Worm (Caenorhabditis elegans): Measurements from ENCODE around the gene srh-55.
A peak's percentile ranks its signal among the peaks of the same experiment; 100 is the strongest.

The srh-55 gene

DNA sequence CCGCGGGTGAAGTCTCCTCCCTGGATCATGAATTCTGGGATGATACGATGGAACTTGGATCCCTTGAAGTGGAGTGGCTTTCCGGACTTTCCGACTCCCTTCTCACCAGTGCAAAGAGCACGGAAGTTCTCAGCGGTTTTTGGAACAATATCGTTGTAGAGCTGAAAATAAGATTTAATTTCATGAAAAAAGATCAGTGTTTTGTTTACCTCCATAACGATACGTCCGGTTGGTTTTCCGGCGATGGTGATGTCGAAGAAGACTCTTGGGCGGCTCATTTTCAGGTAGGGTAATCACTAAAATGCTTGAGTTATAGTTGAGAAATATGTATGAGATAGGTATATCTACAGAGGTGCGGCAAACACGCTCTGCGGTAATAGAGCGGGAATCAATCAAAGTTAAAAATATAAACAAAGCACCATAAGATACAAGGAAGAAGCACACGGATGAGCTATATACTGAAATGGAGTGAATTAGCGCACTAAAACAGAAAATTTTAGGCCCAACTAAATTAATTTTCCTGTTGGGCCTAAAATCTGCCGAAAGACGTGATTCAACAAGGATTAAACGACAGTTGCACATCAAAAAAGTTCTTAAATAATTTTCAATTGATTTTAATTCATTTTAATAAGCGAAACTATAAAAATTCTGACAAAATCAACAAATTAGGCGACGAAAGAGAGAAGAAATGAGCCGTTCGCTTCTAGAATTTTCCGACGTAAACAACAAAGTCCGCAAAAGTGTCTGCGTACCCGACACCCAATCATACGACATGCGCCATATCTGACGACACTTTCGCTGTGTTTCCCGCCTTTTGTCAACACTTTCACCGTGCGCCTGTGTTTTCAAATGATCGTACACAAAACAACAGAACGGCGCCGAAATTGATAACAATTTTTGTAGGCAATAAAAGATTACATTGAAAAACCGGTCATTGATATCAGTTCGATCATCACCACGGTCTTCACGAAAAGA lies 34.0 kb downstream of the srh-55 start, which contains the start of the genes cyn-7 and bath-36 (continued):
- TF ChIP-seq pqm-1 (tag; optimal IDR thresholded peaks at IDR 0.05) (no peak), nhr-232 (tag; optimal IDR thresholded peaks at IDR 0.05) (no peak), unc-42 (tag; optimal IDR thresholded peaks at IDR 0.05) (peak; percentile 29), ceh-34 (tag; optimal IDR thresholded peaks at IDR 0.05) (peak; percentile 13), tbx-7 (tag; optimal IDR thresholded peaks at IDR 0.05) (no peak), ttx-3 (tag; optimal IDR thresholded peaks at IDR 0.05) (no peak), unc-55 (GFP tag; optimal IDR thresholded peaks at IDR 0.05) (peak; percentile 1), mec-3 (tag; optimal IDR thresholded peaks at IDR 0.05; ENCODE audit: borderline replicate concordance) (no peak), ceh-14 (tag; optimal IDR thresholded peaks at IDR 0.05) (no peak), syd-9 (tag; optimal IDR thresholded peaks at IDR 0.05) (no peak), ztf-16 (tag; optimal IDR thresholded peaks at IDR 0.05) (no peak), pha-2 (tag; optimal IDR thresholded peaks at IDR 0.05) (no peak), ceh-2 (tag; optimal IDR thresholded peaks at IDR 0.05) (no peak), hlh-13 (GFP tag; optimal IDR thresholded peaks at IDR 0.05) (no peak), sox-4 (tag; optimal IDR thresholded peaks at IDR 0.05) (no peak), nfya-1 (tag; optimal IDR thresholded peaks at IDR 0.05) (peak; percentile 46), odd-2 (tag; optimal IDR thresholded peaks at IDR 0.05) (no peak), rnt-1 (tag; optimal IDR thresholded peaks at IDR 0.05) (no peak), T23F11.4 (GFP tag; optimal IDR thresholded peaks at IDR 0.05) (no peak), ceh-30 (tag; optimal IDR thresholded peaks at IDR 0.05) (no peak), nhr-11 (tag; optimal IDR thresholded peaks at IDR 0.05) (no peak), pax-1 (tag; optimal IDR thresholded peaks at IDR 0.05) (no peak), hlh-6 (tag; optimal IDR thresholded peaks at IDR 0.05) (no peak), eyg-1 (tag; optimal IDR thresholded peaks at IDR 0.05) (no peak), hlh-30 (tag; optimal IDR thresholded peaks at IDR 0.05; ENCODE audit: insufficient read depth) (no peak), ets-4 (tag; optimal IDR thresholded peaks at IDR 0.05) (peak; percentile 13), ceh-31 (tag; optimal IDR thresholded peaks at IDR 0.05) (peak; percentile 36), tbx-2 (tag; optimal IDR thresholded peaks at IDR 0.05) (peak; percentile 39), hlh-15 (tag; optimal IDR thresholded peaks at IDR 0.05) (no peak), ceh-22 (tag; optimal IDR thresholded peaks at IDR 0.05) (no peak)

DNA sequence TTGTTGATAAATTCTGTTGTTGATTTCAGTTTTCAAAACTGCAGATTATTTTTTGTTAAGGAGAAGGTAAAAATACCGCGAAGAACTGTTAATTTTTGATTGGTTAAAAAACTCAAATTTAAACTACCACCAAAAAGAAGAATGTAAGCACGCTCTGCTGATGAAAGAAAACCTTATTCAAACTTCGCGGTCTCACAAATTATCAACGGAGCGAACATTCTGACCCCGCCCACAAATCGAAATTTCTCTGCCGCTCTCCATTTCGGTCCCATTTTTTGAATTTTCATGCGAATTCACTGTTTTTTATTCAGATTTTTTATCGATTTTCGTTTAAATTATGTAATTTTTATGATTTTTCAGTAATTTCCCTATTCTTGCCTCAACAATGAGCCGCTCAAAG lies 36.2 kb downstream of the srh-55 start, which contains the start of gene cyn-3:
TSS of gene cyn-3 (plus strand) at position 361 of the 400 bp plus-strand sequence.
- TF ChIP-seq zip-5 (tag; optimal IDR thresholded peaks at IDR 0.05) (no peak), C38D4.7 (GFP tag; optimal IDR thresholded peaks at IDR 0.05) (no peak), ceh-18 (tag; optimal IDR thresholded peaks at IDR 0.05) (peak; percentile 36), ceh-22 (tag; optimal IDR thresholded peaks at IDR 0.05) (no peak), nfya-1 (tag; optimal IDR thresholded peaks at IDR 0.05) (peak; percentile 66), K02D7.2 (tag; optimal IDR thresholded peaks at IDR 0.05) (no peak), dmd-4 (tag; optimal IDR thresholded peaks at IDR 0.05; ENCODE audit: borderline replicate concordance) (no peak), unc-86 (tag; optimal IDR thresholded peaks at IDR 0.05) (no peak), fkh-6 (tag; optimal IDR thresholded peaks at IDR 0.05) (no peak), unc-42 (tag; optimal IDR thresholded peaks at IDR 0.05) (peak; percentile 76), unc-55 (GFP tag; optimal IDR thresholded peaks at IDR 0.05) (peak; percentile 40), pros-1 (tag; optimal IDR thresholded peaks at IDR 0.05) (peak; percentile 12), dve-1 (tag; optimal IDR thresholded peaks at IDR 0.05) (peak; percentile 58), T23F11.4 (GFP tag; optimal IDR thresholded peaks at IDR 0.05) (no peak), ceh-31 (tag; optimal IDR thresholded peaks at IDR 0.05) (peak; percentile 63), sox-4 (tag; optimal IDR thresholded peaks at IDR 0.05) (no peak), pax-1 (tag; optimal IDR thresholded peaks at IDR 0.05) (no peak), ceh-48 (tag; optimal IDR thresholded peaks at IDR 0.05) (peak; percentile 30), tbx-2 (tag; optimal IDR thresholded peaks at IDR 0.05) (peak; percentile 16), F13H6.1 (tag; optimal IDR thresholded peaks at IDR 0.05) (no peak)
